Fruit fly (Drosophila melanogaster) whole organism, prepupa: Measurements from ENCODE around the gene ND-ASHI.

Experiments used
- Blimp-1 ChIP-seq: fragments of 200-800 bp; sonication (Bioruptor generic); optimal IDR thresholded peaks from 3 replicates; lab custom pipeline; 2017; ENCODE audit warnings: missing biosample characterization, missing genetic modification characterization, mild to moderate bottlenecking, moderate library complexity, missing genetic modification reagents
- CG10631 ChIP-seq: fragments of 200-800 bp; sonication (Bioruptor generic); optimal IDR thresholded peaks from 2 replicates; lab custom pipeline; 2016; ENCODE audit warnings: missing biosample characterization, missing genetic modification characterization
- CG10669 ChIP-seq: fragments of 200-800 bp; sonication (Bioruptor generic); optimal IDR thresholded peaks from 3 replicates; lab custom pipeline; 2018; ENCODE audit warnings: missing biosample characterization, mild to moderate bottlenecking, missing genetic modification characterization, moderate library complexity
- CG11294 ChIP-seq: fragments of 200-800 bp; sonication (Bioruptor generic); IDR thresholded peaks from 2 replicates; pipeline ENCODE4 v1.3.6; 2022; ENCODE audit warnings: missing biosample characterization, missing genetic modification characterization
- CG11902 ChIP-seq: fragments of 200-800 bp; sonication (Bioruptor generic); optimal IDR thresholded peaks from 3 replicates; lab custom pipeline; 2016; ENCODE audit warnings: missing biosample characterization, missing genetic modification characterization
- CG15336 ChIP-seq: fragments of 200-800 bp; sonication (Bioruptor generic); IDR thresholded peaks from 2 replicates; pipeline ENCODE4 v1.3.6; 2022; ENCODE audit warnings: missing biosample characterization, missing genetic modification characterization
- CG1621 ChIP-seq: fragments of 200-800 bp; sonication (Bioruptor generic); optimal IDR thresholded peaks from 3 replicates; lab custom pipeline; 2018; ENCODE audit warnings: missing biosample characterization, mild to moderate bottlenecking, missing genetic modification characterization
- CG31627 ChIP-seq: fragments of 200-800 bp; sonication (Bioruptor generic); optimal IDR thresholded peaks from 3 replicates; lab custom pipeline; 2016; ENCODE audit warnings: missing biosample characterization, missing genetic modification characterization
- CG32006 ChIP-seq: fragments of 200-800 bp; sonication (Bioruptor generic); optimal IDR thresholded peaks from 3 replicates; lab custom pipeline; 2017; ENCODE audit warnings: missing biosample characterization, mild to moderate bottlenecking, missing genetic modification characterization
- CG34406 ChIP-seq: fragments of 200-800 bp; sonication (Bioruptor generic); optimal IDR thresholded peaks from 3 replicates; lab custom pipeline; 2016; ENCODE audit warnings: missing biosample characterization, missing genetic modification characterization
- CG3919 ChIP-seq: fragments of 200-800 bp; sonication (Bioruptor generic); optimal IDR thresholded peaks from 3 replicates; lab custom pipeline; 2016; ENCODE audit warnings: missing biosample characterization, missing genetic modification characterization
- CG6163 ChIP-seq: fragments of 200-800 bp; sonication (Bioruptor generic); IDR thresholded peaks from 3 replicates; pipeline ENCODE4 v1.3.6; 2022; ENCODE audit warnings: missing biosample characterization, missing genetic modification characterization
- CG6276 ChIP-seq: fragments of 200-800 bp; sonication (Bioruptor generic); optimal IDR thresholded peaks from 2 replicates; lab custom pipeline; 2017; ENCODE audit warnings: missing biosample characterization, mild to moderate bottlenecking, missing genetic modification characterization
- CG6854 ChIP-seq: fragments of 200-800 bp; sonication (Bioruptor generic); optimal IDR thresholded peaks from 2 replicates; lab custom pipeline; 2017; ENCODE audit warnings: missing biosample characterization, mild to moderate bottlenecking, missing genetic modification characterization
- CG8119 ChIP-seq: fragments of 200-800 bp; sonication (Bioruptor generic); IDR thresholded peaks from 3 replicates; pipeline ENCODE4 v1.3.6; 2022; ENCODE audit warnings: missing biosample characterization, missing genetic modification characterization
- Eip75B ChIP-seq: fragments of 200-800 bp; sonication (Bioruptor generic); optimal IDR thresholded peaks from 3 replicates; lab custom pipeline; 2016; ENCODE audit warnings: missing biosample characterization, missing genetic modification characterization
- Eip78C ChIP-seq: fragments of 200-800 bp; sonication (Bioruptor generic); peaks from one replicate; lab custom pipeline; 2016; ENCODE audit warnings: missing biosample characterization, missing genetic modification characterization
- Ets96B ChIP-seq: fragments of 200-800 bp; optimal IDR thresholded peaks from 2 replicates; lab custom pipeline; 2019; ENCODE audit warnings: missing biosample characterization, mild to moderate bottlenecking, missing genetic modification characterization, moderate library complexity
- Hr4 ChIP-seq: fragments of 200-800 bp; sonication (Bioruptor generic); optimal IDR thresholded peaks from 3 replicates; lab custom pipeline; 2016; ENCODE audit warnings: missing biosample characterization, missing genetic modification characterization
- Met ChIP-seq: fragments of 200-800 bp; sonication (Bioruptor generic); optimal IDR thresholded peaks from 3 replicates; lab custom pipeline; 2016; ENCODE audit warnings: missing biosample characterization, missing genetic modification characterization
- Smox ChIP-seq: fragments of 200-800 bp; sonication (Bioruptor generic); optimal IDR thresholded peaks from 3 replicates; lab custom pipeline; 2016; ENCODE audit warnings: missing biosample characterization, missing genetic modification characterization
- Sox102F ChIP-seq: fragments of 200-800 bp; sonication (Bioruptor generic); optimal IDR thresholded peaks from 2 replicates; lab custom pipeline; 2016; ENCODE audit warnings: missing biosample characterization, mild to moderate bottlenecking, missing genetic modification characterization
- Sox14 ChIP-seq: fragments of 200-800 bp; sonication (Bioruptor generic); optimal IDR thresholded peaks from 3 replicates; lab custom pipeline; 2016; ENCODE audit warnings: missing biosample characterization, missing genetic modification characterization
- dac ChIP-seq: fragments of 200-800 bp; sonication (Bioruptor generic); optimal IDR thresholded peaks from 2 replicates; lab custom pipeline; 2017; ENCODE audit warnings: missing biosample characterization, mild to moderate bottlenecking, missing genetic modification characterization
- eg ChIP-seq: fragments of 200-800 bp; sonication (Bioruptor generic); IDR thresholded peaks from 3 replicates; pipeline ENCODE4 v1.3.6; 2022; ENCODE audit warnings: missing biosample characterization, missing genetic modification characterization
- esn ChIP-seq: fragments of 200-800 bp; sonication (Bioruptor generic); optimal IDR thresholded peaks from 2 replicates; lab custom pipeline; 2016; ENCODE audit warnings: missing biosample characterization, mild to moderate bottlenecking, missing genetic modification characterization, moderate library complexity
- fkh ChIP-seq: fragments of 200-800 bp; sonication (Bioruptor generic); optimal IDR thresholded peaks from 3 replicates; lab custom pipeline; 2017; ENCODE audit warnings: missing biosample characterization, mild to moderate bottlenecking, missing genetic modification characterization, moderate library complexity
- net ChIP-seq: fragments of 200-800 bp; sonication (Bioruptor generic); optimal IDR thresholded peaks from 3 replicates; lab custom pipeline; 2016; ENCODE audit warnings: missing biosample characterization, missing genetic modification characterization
- pdm3 ChIP-seq: fragments of 200-800 bp; sonication (Bioruptor generic); optimal IDR thresholded peaks from 3 replicates; lab custom pipeline; 2016; ENCODE audit warnings: missing biosample characterization, missing genetic modification characterization
- spab ChIP-seq: fragments of 200-800 bp; sonication (Bioruptor generic); optimal IDR thresholded peaks from 2 replicates; lab custom pipeline; 2017; ENCODE audit warnings: missing biosample characterization, mild to moderate bottlenecking, missing genetic modification characterization, missing genetic modification reagents
- svp ChIP-seq: fragments of 200-800 bp; sonication (Bioruptor generic); peaks from one replicate; lab custom pipeline; 2016; ENCODE audit warnings: missing biosample characterization, missing genetic modification characterization
- vri ChIP-seq: fragments of 200-800 bp; sonication (Bioruptor generic); optimal IDR thresholded peaks from 3 replicates; lab custom pipeline; 2016; ENCODE audit warnings: missing biosample characterization, mild to moderate bottlenecking, missing genetic modification characterization

The ND-ASHI gene

DNA sequence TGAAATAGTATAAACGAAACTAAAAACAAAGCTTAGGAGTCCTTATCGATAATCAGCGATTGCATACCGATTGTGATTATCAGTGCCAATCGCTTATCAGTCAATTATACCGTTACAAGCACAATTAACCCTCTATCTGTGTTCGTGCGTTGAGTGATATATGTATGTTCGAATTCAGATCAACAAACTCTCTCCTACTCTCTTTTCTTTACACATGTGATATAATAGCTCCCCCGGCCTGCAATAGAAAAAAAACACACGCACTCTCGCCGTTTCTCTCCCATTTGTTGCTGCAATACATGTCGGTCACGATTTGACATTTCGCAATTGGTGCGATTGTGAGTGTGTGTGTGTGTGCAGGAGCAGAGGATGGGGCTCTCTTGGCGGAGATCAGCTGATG is 16.5 kb downstream of the ND-ASHI start:
- TF ChIP-seq net (GFP tag; lab: Kevin White, UChicago) = no peak
- peak; percentile 86 for TF ChIP-seq vri (GFP tag; lab: Kevin White, UChicago)

DNA sequence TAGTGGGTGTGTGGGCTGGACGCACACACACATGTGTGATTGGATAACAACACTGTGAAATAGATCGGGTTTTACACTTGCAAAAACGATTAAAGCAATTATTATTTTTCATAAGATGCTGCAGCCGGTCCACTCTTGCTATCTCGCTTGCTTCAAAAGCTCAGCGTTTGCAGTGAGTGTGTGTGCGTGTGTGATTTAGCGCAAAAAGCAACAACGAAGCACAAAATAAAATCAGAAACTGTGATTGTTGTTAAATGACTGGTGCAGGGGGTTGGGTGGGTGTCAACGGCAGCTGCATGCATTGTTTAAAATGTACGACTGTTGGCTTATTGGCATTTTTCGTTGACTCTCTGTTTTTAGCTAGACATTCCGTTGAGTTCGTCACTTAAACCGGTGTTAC is 17.0 kb downstream of the ND-ASHI start:
- TF ChIP-seq CG8119 (GFP tag; lab: Robert Waterston, UW) = no peak
- no peak for TF ChIP-seq Smox (GFP tag; lab: Kevin White, UChicago)
- TF ChIP-seq CG11902 (GFP tag; lab: Kevin White, UChicago) = no peak
- no peak for TF ChIP-seq net (GFP tag; lab: Kevin White, UChicago)
- TF ChIP-seq fkh (GFP tag; lab: Kevin White, UChicago) = no peak
- TF ChIP-seq eg (GFP tag; lab: Robert Waterston, UW) = peak; percentile 44; the same call in 1 of the 3 replicates
- TF ChIP-seq Hr4 = peak; percentile 15
- no peak for TF ChIP-seq CG34406 (GFP tag; lab: Kevin White, UChicago)
- TF ChIP-seq CG1621 (tag; lab: Kevin White, UChicago) = no peak
- no peak for TF ChIP-seq Blimp-1 (GFP tag; lab: Kevin White, UChicago)
- TF ChIP-seq CG10631 (GFP tag; lab: Kevin White, UChicago) = peak; percentile 0
- TF ChIP-seq Ets96B (tag; lab: Kevin White, UChicago) = no peak
- TF ChIP-seq CG3919 (GFP tag; lab: Kevin White, UChicago) = no peak
- TF ChIP-seq CG31627 = no peak
- peak; percentile 15 for TF ChIP-seq CG32006
- TF ChIP-seq Eip78C (GFP tag; lab: Kevin White, UChicago) = peak; percentile 34
- peak; percentile 9 for TF ChIP-seq Sox14 (GFP tag; lab: Kevin White, UChicago)
- TF ChIP-seq CG6276 (GFP tag; lab: Kevin White, UChicago) = peak; percentile 35
- peak; percentile 12 for TF ChIP-seq pdm3
- peak; percentile 74 for TF ChIP-seq svp (GFP tag; lab: Kevin White, UChicago)
- TF ChIP-seq CG11294 (GFP tag; lab: Robert Waterston, UW) = no peak
- 0 out of 2 replicates have a peak, but pooled peaks have one; percentile 2 for TF ChIP-seq CG15336 (GFP tag; lab: Robert Waterston, UW)
- TF ChIP-seq dac (GFP tag; lab: Kevin White, UChicago) = peak; percentile 2
- no peak for TF ChIP-seq CG6163 (GFP tag; lab: Robert Waterston, UW)

- TF ChIP-seq Eip78C (GFP tag; lab: Kevin White, UChicago) (peak; percentile 53), fkh (GFP tag; lab: Kevin White, UChicago) (peak; percentile 33), CG10669 (GFP tag; lab: Kevin White, UChicago) (peak; percentile 7), vri (GFP tag; lab: Kevin White, UChicago) (peak; percentile 1), CG6854 (GFP tag; lab: Kevin White, UChicago) (peak; percentile 9), Blimp-1 (GFP tag; lab: Kevin White, UChicago) (no peak), esn (peak; percentile 48), Met (peak; percentile 12), Sox102F (GFP tag; lab: Kevin White, UChicago) (peak; percentile 20), CG31627 (no peak), dac (GFP tag; lab: Kevin White, UChicago) (no peak), spab (GFP tag; lab: Kevin White, UChicago) (no peak), Eip75B (GFP tag; lab: Kevin White, UChicago) (peak; percentile 3)
Observed at dm6 chrX:6661392-6661837, 17.5 kb downstream of the ND-ASHI start, which contains the start of the genes CG3224 and Ctr1A. Gene CG3224, minus strand, starts transcription at chrX:6661462. Gene Ctr1A, plus strand, starts transcription at chrX:6661647.

dm6 chrX:6659919-6660318 is 19.0 kb downstream of the ND-ASHI start:
- TF ChIP-seq CG6854 (GFP tag; lab: Kevin White, UChicago) (no peak), CG1621 (tag; lab: Kevin White, UChicago) (peak; percentile 76), CG15336 (GFP tag; lab: Robert Waterston, UW) (0 out of 2 replicates have a peak, but pooled peaks have one; percentile 20)
